Fruit fly (Drosophila melanogaster): ENCODE results near the gene CG14957.
A peak's percentile ranks its signal among the peaks of the same experiment; 100 is the strongest.

Gene CG14957

dm6 chr3L:3197464-3197863 is 10.1 kb downstream of the CG14957 start, which contains the start of gene CG14966 (continued):
- TF ChIP-seq CG9876 (GFP tag; optimal IDR thresholded peaks at IDR 0.05) = no peak
- TF ChIP-seq B-H1 (GFP tag; IDR thresholded peaks at IDR 0.05) = no peak
- TF ChIP-seq CG8290 (GFP tag; optimal IDR thresholded peaks at IDR 0.05) = peak; percentile 5
- TF ChIP-seq CG8290 (tag; optimal IDR thresholded peaks at IDR 0.05) = peak in 1 of 2 experiments; percentile 71
- no peak for TF ChIP-seq HLH3B (GFP tag; IDR thresholded peaks at IDR 0.05)
- TF ChIP-seq hth (optimal IDR thresholded peaks at IDR 0.05) = no peak
- no peak for TF ChIP-seq toy (GFP tag; IDR thresholded peaks at IDR 0.05)
- TF ChIP-seq CG33557 (GFP tag; optimal IDR thresholded peaks at IDR 0.05) = no peak
- TF ChIP-seq CG10654 (GFP tag; optimal IDR thresholded peaks at IDR 0.05) = no peak
- no peak for TF ChIP-seq schlank (tag; optimal IDR thresholded peaks at IDR 0.05)
- no peak for TF ChIP-seq CG11723 (GFP tag; optimal IDR thresholded peaks at IDR 0.05)
- peak; percentile 42 for TF ChIP-seq HLH54F (GFP tag; optimal IDR thresholded peaks at IDR 0.05)
- no peak for TF ChIP-seq Tbp (GFP tag; optimal IDR thresholded peaks at IDR 0.05)
- TF ChIP-seq CG4820 (GFP tag; optimal IDR thresholded peaks at IDR 0.05) = no peak
- no peak for TF ChIP-seq pb (GFP tag; optimal IDR thresholded peaks at IDR 0.05)
- TF ChIP-seq CG8359 (GFP tag; optimal IDR thresholded peaks at IDR 0.05; ENCODE audit: borderline replicate concordance) = no peak
- no peak for TF ChIP-seq CG6765 (GFP tag; optimal IDR thresholded peaks at IDR 0.05)
- no peak for TF ChIP-seq Elba2 (GFP tag; optimal IDR thresholded peaks at IDR 0.05)
- TF ChIP-seq peb (GFP tag; IDR thresholded peaks at IDR 0.05) = no peak
- peak; percentile 22 for TF ChIP-seq CG18599 (GFP tag; optimal IDR thresholded peaks at IDR 0.05)
- 0 out of 2 replicates have a peak, but pooled peaks have one; percentile 28 for TF ChIP-seq Ada2b (GFP tag; IDR thresholded peaks at IDR 0.05)
- TF ChIP-seq E2f2 (GFP tag; IDR thresholded peaks at IDR 0.05) = peak; percentile 52; the same call in 1 of the 2 replicates
- TF ChIP-seq usp (GFP tag; optimal IDR thresholded peaks at IDR 0.05) = no peak
- no peak for TF ChIP-seq CG32767 (GFP tag; IDR thresholded peaks at IDR 0.05)
- TF ChIP-seq CG34376 (GFP tag; optimal IDR thresholded peaks at IDR 0.05) = peak; percentile 79
- peak; percentile 4 for TF ChIP-seq Chrac-16 (GFP tag; optimal IDR thresholded peaks at IDR 0.05)
- no peak for TF ChIP-seq sima (GFP tag; optimal IDR thresholded peaks at IDR 0.05)
- peak; percentile 94 for TF ChIP-seq sna (GFP tag; IDR thresholded peaks at IDR 0.05; ENCODE audit: partially characterized antibody)
- TF ChIP-seq exex (tag; optimal IDR thresholded peaks at IDR 0.05) = peak; percentile 2
- TF ChIP-seq fu2 (GFP tag; optimal IDR thresholded peaks at IDR 0.05) = peak; percentile 33
- peak; percentile 97 for TF ChIP-seq CG7928 (GFP tag; optimal IDR thresholded peaks at IDR 0.05)
- TF ChIP-seq CG10979 (tag; optimal IDR thresholded peaks at IDR 0.05) = peak; percentile 1
- no peak for TF ChIP-seq CG16863 (GFP tag; optimal IDR thresholded peaks at IDR 0.05)
- TF ChIP-seq CG4282 (GFP tag; optimal IDR thresholded peaks at IDR 0.05) = no peak
- TF ChIP-seq org-1 (GFP tag; optimal IDR thresholded peaks at IDR 0.05) = no peak
- no peak for TF ChIP-seq cwo (GFP tag; optimal IDR thresholded peaks at IDR 0.05)
- peak; percentile 7 for TF ChIP-seq CG18262 (tag; optimal IDR thresholded peaks at IDR 0.05)
- peak; percentile 64 for TF ChIP-seq Nf-YC (tag; optimal IDR thresholded peaks at IDR 0.05)
- TF ChIP-seq Scr (GFP tag; IDR thresholded peaks at IDR 0.05; ENCODE audit: partially characterized antibody) = peak; percentile 89
- peak; percentile 11 for TF ChIP-seq pfk (GFP tag; optimal IDR thresholded peaks at IDR 0.05)
- no peak for TF ChIP-seq Bdp1 (GFP tag; optimal IDR thresholded peaks at IDR 0.05)
- TF ChIP-seq CG11398 (GFP tag; optimal IDR thresholded peaks at IDR 0.05) = no peak
- TF ChIP-seq maf-S (GFP tag; optimal IDR thresholded peaks at IDR 0.05) = no peak
- TF ChIP-seq cas (GFP tag; IDR thresholded peaks at IDR 0.05) = no peak
- no peak for TF ChIP-seq ken (GFP tag; IDR thresholded peaks at IDR 0.05)
- TF ChIP-seq mld (GFP tag; IDR thresholded peaks at IDR 0.05; ENCODE audit: partially characterized antibody) = peak; percentile 78; the same call in 2 of the 3 replicates
- peak; percentile 20 for TF ChIP-seq B-H2 (GFP tag; optimal IDR thresholded peaks at IDR 0.05)
- no peak for TF ChIP-seq CG6654 (GFP tag; optimal IDR thresholded peaks at IDR 0.05)
- TF ChIP-seq pros (GFP tag; optimal IDR thresholded peaks at IDR 0.05) = no peak
- peak; percentile 57; the same call in 1 of the 2 replicates for TF ChIP-seq CG14014 (GFP tag; IDR thresholded peaks at IDR 0.05)
- TF ChIP-seq CG4854 (GFP tag; optimal IDR thresholded peaks at IDR 0.05) = peak; percentile 19
- no peak for TF ChIP-seq Fer3 (tag; optimal IDR thresholded peaks at IDR 0.05)

All from whole organism, embryonic.